Worm (Caenorhabditis elegans) whole organism, L1 larva: ENCODE results near the gene C13F10.5.

Source experiments
- C34B4.2 ChIP-seq: sonication (generic microtip); optimal IDR thresholded peaks from 2 replicates; lab custom pipeline; 2017; ENCODE audit warnings: mild to moderate bottlenecking, missing genetic modification characterization, missing compliant biosample characterization
- aha-1 ChIP-seq: fragments of 150-350 bp; optimal IDR thresholded peaks from 2 replicates; lab custom pipeline; 2014; ENCODE audit warnings: missing biosample characterization, missing genetic modification characterization
- alr-1 ChIP-seq: fragments of 200-800 bp; sonication (Bioruptor generic); optimal IDR thresholded peaks from 2 replicates; lab custom pipeline; 2018; ENCODE audit warnings: borderline replicate concordance, mild to moderate bottlenecking, missing genetic modification characterization, missing compliant biosample characterization
- aly-2 ChIP-seq: fragments of 150-350 bp; optimal IDR thresholded peaks from 2 replicates; lab custom pipeline; 2014; ENCODE audit warnings: missing biosample characterization, missing genetic modification characterization
- blmp-1 ChIP-seq: fragments of 150-350 bp; optimal IDR thresholded peaks from 2 replicates; lab custom pipeline; 2014; ENCODE audit warnings: missing biosample characterization, missing genetic modification characterization
- ceh-63 ChIP-seq: fragments of 200-800 bp; sonication (Bioruptor generic); optimal IDR thresholded peaks from 2 replicates; lab custom pipeline; 2018; ENCODE audit warnings: mild to moderate bottlenecking, missing genetic modification characterization, missing compliant biosample characterization
- ceh-82 ChIP-seq, 3 experiments: fragments of 150-350 bp in 1 of 3; sonication (generic microtip) in 2 of 3; optimal IDR thresholded peaks; 2 replicates each; lab custom pipeline; 2014 to 2017; ENCODE audit warnings: missing biosample characterization in 3 of 3, missing genetic modification characterization in 3 of 3
- ceh-88 ChIP-seq: fragments of 200-800 bp; sonication (Bioruptor generic); IDR thresholded peaks from 2 replicates; pipeline ENCODE4 v1.3.6; 2022; ENCODE audit warnings: missing genetic modification characterization, missing compliant biosample characterization
- ces-1 ChIP-seq: fragments of 150-350 bp; optimal IDR thresholded peaks from 2 replicates; lab custom pipeline; 2014; ENCODE audit warnings: missing biosample characterization, missing genetic modification reagents, missing genetic modification characterization
- dpl-1 ChIP-seq, 3 experiments: fragments of 150-350 bp in 2 of 3; sonication (generic microtip) in 1 of 3; optimal IDR thresholded peaks; 2 replicates each; lab custom pipeline; 2014 to 2017; ENCODE audit warnings: missing biosample characterization in 3 of 3, missing genetic modification characterization in 3 of 3, missing genetic modification reagents in 3 of 3
- dsc-1 ChIP-seq: sonication (generic microtip); optimal IDR thresholded peaks from 2 replicates; lab custom pipeline; 2016; ENCODE audit warnings: mild to moderate bottlenecking, missing genetic modification characterization, missing compliant biosample characterization
- efl-1 ChIP-seq, 4 experiments: fragments of 150-350 bp; optimal IDR thresholded peaks in 3 of 4; peaks in 1 of 4; 1 replicate in 1 of 4; 2 replicates in 3 of 4; lab custom pipeline; 2014; ENCODE audit warnings: missing biosample characterization in 2 of 4, missing genetic modification characterization in 2 of 4, missing genetic modification reagents in 2 of 4
- egl-27 ChIP-seq, 2 experiments: fragments of 150-350 bp in 1 of 2; sonication (generic microtip); optimal IDR thresholded peaks; 3 replicates each; lab custom pipeline; 2017 to 2018; ENCODE audit warnings: missing biosample characterization in 2 of 2, missing genetic modification characterization in 2 of 2, missing genetic modification reagents in 2 of 2
- elt-3 ChIP-seq, 6 experiments: fragments of 150-350 bp in 1 of 6; sonication (generic microtip); optimal IDR thresholded peaks; 2 replicates each; lab custom pipeline; 2017 to 2018; ENCODE audit warnings: missing biosample characterization in 6 of 6, missing genetic modification characterization in 6 of 6, inconsistent platforms in 1 of 6
- fkh-10 ChIP-seq: sonication (generic microtip); optimal IDR thresholded peaks from 2 replicates; lab custom pipeline; 2017; ENCODE audit warnings: missing biosample characterization, missing genetic modification reagents, missing genetic modification characterization
- fkh-4 ChIP-seq: sonication (generic microtip); optimal IDR thresholded peaks from 2 replicates; lab custom pipeline; 2016; ENCODE audit warnings: missing compliant biosample characterization, missing genetic modification characterization, borderline replicate concordance
- fkh-8 ChIP-seq: sonication (generic microtip); optimal IDR thresholded peaks from 2 replicates; lab custom pipeline; 2016; ENCODE audit warnings: mild to moderate bottlenecking, missing genetic modification characterization, missing compliant biosample characterization
- fos-1 ChIP-seq: fragments of 150-350 bp; optimal IDR thresholded peaks from 2 replicates; lab custom pipeline; 2014; ENCODE audit warnings: missing biosample characterization, missing genetic modification characterization
- hpl-2 ChIP-seq: fragments of 150-350 bp; optimal IDR thresholded peaks from 2 replicates; lab custom pipeline; 2014; ENCODE audit warnings: missing biosample characterization, missing genetic modification reagents, missing genetic modification characterization
- lin-13 ChIP-seq: fragments of 150-350 bp; optimal IDR thresholded peaks from 2 replicates; lab custom pipeline; 2014; ENCODE audit warnings: missing biosample characterization, missing genetic modification reagents, missing genetic modification characterization
- lin-14 ChIP-seq: fragments of 200-800 bp; sonication (Bioruptor generic); optimal IDR thresholded peaks from 2 replicates; lab custom pipeline; 2018; ENCODE audit warnings: mild to moderate bottlenecking, missing genetic modification characterization, moderate library complexity, missing compliant biosample characterization
- lin-35 ChIP-seq, 2 experiments: fragments of 150-350 bp; optimal IDR thresholded peaks; 2 replicates each; lab custom pipeline; 2014; ENCODE audit warnings: missing biosample characterization in 2 of 2, missing genetic modification characterization in 2 of 2, missing genetic modification reagents in 2 of 2
- lir-3 ChIP-seq: sonication (generic microtip); optimal IDR thresholded peaks from 2 replicates; lab custom pipeline; 2016; ENCODE audit warnings: mild to moderate bottlenecking, missing genetic modification characterization, moderate library complexity, missing compliant biosample characterization; ENCODE audit not compliant: poor library complexity
- mdl-1 ChIP-seq, 2 experiments: fragments of 150-350 bp; optimal IDR thresholded peaks; 2 replicates each; lab custom pipeline; 2014 to 2017; ENCODE audit warnings: missing biosample characterization in 2 of 2, missing genetic modification characterization in 2 of 2, inconsistent platforms in 1 of 2
- mef-2 ChIP-seq: fragments of 150-350 bp; optimal IDR thresholded peaks from 2 replicates; lab custom pipeline; 2014; ENCODE audit warnings: missing biosample characterization, missing genetic modification characterization
- mep-1 ChIP-seq: fragments of 150-350 bp; optimal IDR thresholded peaks from 2 replicates; lab custom pipeline; 2014; ENCODE audit warnings: missing biosample characterization, missing genetic modification characterization
- nhr-19 ChIP-seq: fragments of 200-800 bp; sonication (Bioruptor generic); conservative IDR thresholded peaks from 2 replicates; pipeline ENCODE4 v1.3.6; 2022; ENCODE audit warnings: missing genetic modification characterization, missing compliant biosample characterization
- nhr-20 ChIP-seq: sonication (generic microtip); optimal IDR thresholded peaks from 2 replicates; lab custom pipeline; 2016; ENCODE audit warnings: mild to moderate bottlenecking, missing genetic modification characterization, missing compliant biosample characterization
- nhr-237 ChIP-seq: fragments of 150-350 bp; optimal IDR thresholded peaks from 2 replicates; lab custom pipeline; 2014; ENCODE audit warnings: missing biosample characterization, missing genetic modification characterization
- nhr-47 ChIP-seq: sonication (generic microtip); optimal IDR thresholded peaks from 2 replicates; lab custom pipeline; 2016; ENCODE audit warnings: mild to moderate bottlenecking, missing genetic modification characterization, moderate library complexity, missing compliant biosample characterization
- nhr-71 ChIP-seq: sonication (generic microtip); optimal IDR thresholded peaks from 2 replicates; lab custom pipeline; 2016; ENCODE audit warnings: mild to moderate bottlenecking, missing genetic modification characterization, moderate library complexity, missing compliant biosample characterization
- nhr-85 ChIP-seq: sonication (generic microtip); peaks from one replicate; lab custom pipeline; 2016; ENCODE audit warnings: missing genetic modification characterization, inconsistent platforms, missing compliant biosample characterization
- rnt-1 ChIP-seq: sonication (generic microtip); optimal IDR thresholded peaks from 2 replicates; lab custom pipeline; 2016; ENCODE audit warnings: mild to moderate bottlenecking, missing genetic modification characterization, moderate library complexity, missing compliant biosample characterization
- sox-4 ChIP-seq: sonication (generic microtip); optimal IDR thresholded peaks from 2 replicates; lab custom pipeline; 2016; ENCODE audit warnings: missing genetic modification characterization, missing compliant biosample characterization
- unc-30 ChIP-seq: sonication (generic microtip); optimal IDR thresholded peaks from 2 replicates; lab custom pipeline; 2017; ENCODE audit warnings: missing biosample characterization, missing genetic modification characterization
- vab-15 ChIP-seq: sonication (generic microtip); optimal IDR thresholded peaks from 2 replicates; lab custom pipeline; 2017; ENCODE audit warnings: missing genotype, mild to moderate bottlenecking, missing genetic modification characterization, missing compliant biosample characterization
- ztf-11 ChIP-seq, 2 experiments: sonication (generic microtip); optimal IDR thresholded peaks; 2 replicates each; lab custom pipeline; 2016 to 2017; ENCODE audit warnings: missing genetic modification characterization in 2 of 2, missing biosample characterization in 1 of 2, missing compliant biosample characterization in 1 of 2

C13F10.5 gene

DNA sequence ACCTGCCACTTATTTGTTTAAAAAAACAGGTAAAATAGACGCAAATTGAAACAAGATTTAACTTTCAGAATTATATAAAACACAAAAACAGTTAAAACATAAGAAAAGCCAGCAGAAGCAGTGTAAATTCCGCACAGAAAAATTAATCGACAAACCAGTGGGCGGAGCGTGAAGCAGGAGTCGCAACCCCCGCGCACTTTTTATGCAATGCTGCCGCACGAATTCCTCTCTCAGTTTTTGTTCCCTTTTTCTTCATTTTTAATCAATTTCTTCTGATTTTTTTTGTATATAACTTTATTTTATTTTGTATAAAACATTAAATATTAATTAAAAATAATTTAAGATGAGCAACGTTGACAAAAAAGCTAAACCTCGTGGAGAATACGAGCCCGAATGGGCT lies 12.0 kb upstream of the C13F10.5 start, which contains the start of the genes gei-6 and krr-1 (continued):
- TF ChIP-seq unc-30 (no peak), fkh-4 (no peak)
- TF ChIP-seq, all 84 proteins: peak for 29

DNA sequence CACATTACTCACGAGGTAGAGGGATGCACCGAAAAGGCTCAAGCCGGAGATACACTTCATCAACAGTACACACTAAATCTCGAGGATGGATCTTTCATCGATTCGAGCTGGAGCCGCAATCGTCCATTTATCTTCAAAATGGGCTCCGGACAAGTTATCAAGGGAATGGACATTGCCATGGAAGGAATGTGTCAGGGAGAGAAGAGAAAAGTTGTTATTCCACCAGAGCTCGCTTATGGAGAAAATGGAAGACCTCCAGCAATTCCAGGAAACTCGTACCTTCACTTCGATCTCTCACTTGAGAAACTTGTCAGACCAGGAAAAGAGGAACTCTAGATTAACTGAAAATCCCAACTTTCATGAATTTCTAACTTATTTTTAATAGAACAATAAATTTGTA lies 7.0 kb upstream of the C13F10.5 start:
- no peak for TF ChIP-seq aly-2 (tag; lab: Kevin White, UChicago)
- no peak for TF ChIP-seq efl-1 (optimal IDR thresholded peaks at IDR 0.05; lab: Kevin White, UChicago)
- peak in 1 of 2 experiments; percentile 10 for TF ChIP-seq efl-1 (GFP tag; optimal IDR thresholded peaks at IDR 0.05 in 1 of 2; lab: Kevin White, UChicago)

DNA sequence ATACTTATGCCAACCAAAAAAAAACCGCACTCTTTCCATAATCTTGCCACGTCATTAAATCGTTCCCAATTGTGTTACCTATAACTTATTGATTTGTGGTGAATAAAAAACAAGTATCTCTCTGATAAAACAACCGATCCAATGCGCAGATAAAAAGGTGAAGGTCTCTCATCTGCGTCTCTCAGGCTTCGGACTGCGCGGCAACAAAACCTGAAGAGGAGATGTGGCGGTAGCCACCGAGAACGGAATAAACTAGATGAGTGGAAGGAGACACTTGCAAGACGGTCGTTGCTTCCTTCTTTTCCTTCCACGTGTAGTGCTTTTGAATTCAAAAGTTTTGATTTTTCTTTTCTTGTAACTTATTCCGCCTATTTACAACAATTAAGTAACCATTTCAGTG lies 6.1 kb upstream of the C13F10.5 start, which contains the start of gene fkb-3:
Gene fkb-3, plus strand, starts transcription at position 277 of the 400 bp plus-strand sequence.
- TF ChIP-seq fkh-10 (GFP tag; lab: Kevin White, UChicago) (no peak), elt-3 (tag; optimal IDR thresholded peaks at IDR 0.05; lab: Kevin White, UChicago) (peak in 1 of 6 experiments; percentile 38), blmp-1 (peak; percentile 68), rnt-1 (peak; percentile 3), mep-1 (tag; lab: Kevin White, UChicago) (peak; percentile 20), lin-14 (GFP tag; lab: Kevin White, UChicago) (peak; percentile 46)

DNA sequence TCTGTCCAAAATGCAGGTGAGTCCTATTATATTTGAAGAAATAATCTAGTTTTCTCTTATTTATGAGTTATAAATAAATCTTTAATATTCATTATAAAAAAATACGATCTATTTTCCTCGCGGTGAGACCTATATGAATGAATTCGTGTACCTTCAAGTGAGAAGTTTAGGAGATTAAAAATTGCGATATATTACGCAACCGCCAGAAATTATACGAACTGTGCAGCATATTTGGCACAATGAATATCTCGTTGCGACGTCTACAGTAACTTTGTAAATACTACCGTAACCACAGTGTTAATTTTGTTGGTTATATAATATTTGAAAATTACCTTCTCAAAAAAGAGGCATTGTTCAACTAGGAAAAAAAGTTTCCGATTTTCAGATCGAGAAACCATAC lies 5.5 kb upstream of the C13F10.5 start:
- TF ChIP-seq elt-3 (tag; optimal IDR thresholded peaks at IDR 0.05; lab: Kevin White, UChicago): no peak
- no peak for TF ChIP-seq mdl-1 (tag; optimal IDR thresholded peaks at IDR 0.05; lab: Kevin White, UChicago)
- no peak for TF ChIP-seq nhr-20
- TF ChIP-seq nhr-47 (tag; lab: Kevin White, UChicago): no peak
- no peak for TF ChIP-seq fos-1 (tag; lab: Kevin White, UChicago)
- no peak for TF ChIP-seq mef-2 (tag; lab: Kevin White, UChicago)
- no peak for TF ChIP-seq ceh-88 (GFP tag; lab: Robert Waterston, UW)
- no peak for TF ChIP-seq nhr-71
- no peak for TF ChIP-seq sox-4 (tag; lab: Kevin White, UChicago)
- TF ChIP-seq rnt-1: no peak
- TF ChIP-seq, all 84 proteins: peak for 0

DNA sequence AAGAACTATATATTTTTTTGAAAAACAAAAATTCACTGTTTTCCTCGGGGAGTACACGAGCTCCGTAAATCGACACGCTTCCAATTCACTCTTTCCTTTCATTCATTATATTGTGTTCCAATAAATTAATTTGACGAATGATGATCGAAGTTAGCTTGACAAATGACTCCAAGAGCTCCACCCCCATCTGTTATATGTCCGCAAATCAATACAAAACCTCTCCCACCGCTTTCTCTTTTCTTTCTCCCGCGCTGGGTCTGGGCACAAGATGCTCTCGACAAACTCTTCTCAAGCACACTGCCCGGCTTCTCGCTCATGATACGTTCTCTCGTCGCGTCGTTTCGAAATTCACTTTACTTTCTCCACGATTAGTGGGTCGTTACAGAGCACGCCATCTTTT lies 5.1 kb upstream of the C13F10.5 start, which contains the start of gene C13F10.1:
Gene C13F10.1, plus strand, starts transcription at position 138 of the 400 bp plus-strand sequence.
- peak; percentile 40 for TF ChIP-seq lin-14 (GFP tag; lab: Kevin White, UChicago)
- TF ChIP-seq dsc-1: peak; percentile 23
- TF ChIP-seq egl-27 (tag; optimal IDR thresholded peaks at IDR 0.05; lab: Kevin White, UChicago): no peak
- peak; percentile 53 for TF ChIP-seq rnt-1
- TF ChIP-seq ceh-82 (tag; optimal IDR thresholded peaks at IDR 0.05; lab: Kevin White, UChicago): peak in 1 of 3 experiments; percentile 2

DNA sequence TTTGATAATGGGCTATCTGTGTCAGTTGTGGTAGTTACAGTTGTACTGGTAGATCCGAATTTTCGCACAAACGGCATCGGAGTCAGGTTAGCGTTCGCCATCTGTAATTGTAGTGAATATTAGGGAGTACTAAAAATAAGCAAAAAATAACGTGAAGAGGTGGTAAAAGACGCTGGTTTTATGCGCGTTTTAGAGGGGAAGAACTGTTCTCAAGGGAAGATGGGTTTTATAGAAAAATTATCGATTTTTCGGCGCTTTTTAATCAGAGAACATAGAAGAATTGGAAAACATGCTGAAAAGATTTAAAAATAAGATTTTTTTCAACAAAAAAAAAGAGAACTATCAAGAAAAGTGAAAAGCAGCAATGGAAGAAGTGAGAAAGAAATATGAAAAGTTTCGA lies 4.3 kb upstream of the C13F10.5 start, which contains the start of gene C13F10.7:
Gene C13F10.7, minus strand, starts transcription at position 101 of the 400 bp plus-strand sequence.
- TF ChIP-seq vab-15 (tag; lab: Kevin White, UChicago): no peak
- TF ChIP-seq C34B4.2 (tag; lab: Kevin White, UChicago): no peak
- TF ChIP-seq blmp-1: no peak
- no peak for TF ChIP-seq nhr-47 (tag; lab: Kevin White, UChicago)
- no peak for TF ChIP-seq lin-13 (GFP tag; lab: Kevin White, UChicago)
- TF ChIP-seq nhr-19 (GFP tag; lab: Robert Waterston, UW): no peak
- no peak for TF ChIP-seq nhr-237 (tag; lab: Kevin White, UChicago)

DNA sequence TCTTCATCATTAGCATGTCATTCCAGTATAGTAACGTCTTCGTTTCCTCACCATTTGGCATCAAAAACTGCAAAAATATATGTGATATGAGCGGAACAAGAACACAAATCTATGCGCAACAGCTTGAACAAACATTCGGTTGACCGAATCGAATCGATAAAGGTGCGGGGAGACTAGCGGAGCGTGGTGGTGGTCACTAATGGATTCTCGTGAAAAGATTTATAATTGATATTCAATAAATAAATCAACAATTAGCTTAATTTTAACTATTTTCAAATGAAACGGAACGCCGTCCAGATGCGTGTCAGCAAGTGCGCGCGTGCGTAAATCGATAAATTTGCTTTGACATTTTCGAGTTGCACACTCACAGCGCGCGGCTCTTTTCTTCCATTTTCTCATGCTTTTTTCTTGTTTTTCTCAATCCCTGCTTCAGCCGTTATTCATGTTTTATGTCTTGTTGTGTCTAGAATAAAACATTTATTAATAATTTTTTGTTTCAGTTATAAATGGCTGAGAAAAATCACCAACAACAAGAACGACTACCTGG lies 2.2 kb upstream of the C13F10.5 start, which contains the start of the genes C13F10.8, C13F10.6 and kxd-1:
Gene C13F10.8, minus strand, starts transcription at position 51 of the 547 bp plus-strand sequence.
Gene C13F10.6, minus strand, starts transcription at position 67 of the 547 bp plus-strand sequence.
Gene kxd-1, plus strand, starts transcription at position 497 of the 547 bp plus-strand sequence.
- TF ChIP-seq dpl-1 (GFP tag; optimal IDR thresholded peaks at IDR 0.05; lab: Kevin White, UChicago) (peak in 1 of 3 experiments; percentile 40), lin-14 (GFP tag; lab: Kevin White, UChicago) (peak; percentile 46), elt-3 (tag; optimal IDR thresholded peaks at IDR 0.05; lab: Kevin White, UChicago) (no peak), nhr-237 (tag; lab: Kevin White, UChicago) (no peak), nhr-85 (tag; lab: Kevin White, UChicago) (peak; percentile 48), aha-1 (no peak), fkh-8 (tag; lab: Kevin White, UChicago) (no peak), ztf-11 (tag; optimal IDR thresholded peaks at IDR 0.05; lab: Kevin White, UChicago) (no peak), ceh-63 (GFP tag; lab: Kevin White, UChicago) (no peak), nhr-71 (no peak), alr-1 (tag; lab: Kevin White, UChicago) (no peak), hpl-2 (GFP tag; lab: Kevin White, UChicago) (no peak), lir-3 (tag; lab: Kevin White, UChicago) (no peak), unc-30 (no peak), vab-15 (tag; lab: Kevin White, UChicago) (no peak), ces-1 (GFP tag; lab: Kevin White, UChicago) (no peak), mef-2 (tag; lab: Kevin White, UChicago) (no peak), lin-35 (GFP tag; optimal IDR thresholded peaks at IDR 0.05; lab: Kevin White, UChicago) (peak in 1 of 2 experiments; percentile 42), rnt-1 (no peak), efl-1 (optimal IDR thresholded peaks at IDR 0.05; lab: Kevin White, UChicago) (no peak), efl-1 (GFP tag; optimal IDR thresholded peaks at IDR 0.05 in 1 of 2; lab: Kevin White, UChicago) (peak in 1 of 2 experiments; percentile 93)
